Fruit fly (Drosophila melanogaster) whole organism, pupa: ENCODE data around the gene mah.

Experiments used
- CG12605 ChIP-seq: fragments of 200-800 bp; sonication (Bioruptor generic); IDR thresholded peaks from 2 replicates; pipeline ENCODE4 v1.3.6; 2022; ENCODE audit warnings: missing biosample characterization, missing genetic modification characterization
- CG15710 ChIP-seq: fragments of 200-800 bp; sonication (Bioruptor generic); optimal IDR thresholded peaks from 2 replicates; lab custom pipeline; 2018; ENCODE audit warnings: missing biosample characterization, mild to moderate bottlenecking, missing genetic modification characterization, moderate library complexity
- CG8301 ChIP-seq: fragments of 200-800 bp; sonication (Bioruptor generic); optimal IDR thresholded peaks from 2 replicates; lab custom pipeline; 2018; ENCODE audit warnings: missing biosample characterization, mild to moderate bottlenecking, missing genetic modification characterization
- CG9948 ChIP-seq: fragments of 200-800 bp; sonication (Bioruptor generic); optimal IDR thresholded peaks from 2 replicates; lab custom pipeline; 2018; ENCODE audit warnings: missing biosample characterization, mild to moderate bottlenecking, missing genetic modification characterization, moderate library complexity
- EcR ChIP-seq: fragments of 200-800 bp; sonication (Bioruptor generic); optimal IDR thresholded peaks from 3 replicates; lab custom pipeline; 2019; ENCODE audit warnings: missing biosample characterization, missing genetic modification characterization, mild to moderate bottlenecking, moderate library complexity, missing genetic modification reagents
- Ets98B ChIP-seq: fragments of 200-800 bp; sonication (Bioruptor generic); IDR thresholded peaks from 2 replicates; pipeline ENCODE4 v1.3.6; 2022; ENCODE audit warnings: missing biosample characterization, missing genetic modification characterization
- gl ChIP-seq: fragments of 200-800 bp; sonication (Bioruptor generic); optimal IDR thresholded peaks from 2 replicates; lab custom pipeline; 2018; ENCODE audit warnings: missing biosample characterization, mild to moderate bottlenecking, missing genetic modification characterization

DNA sequence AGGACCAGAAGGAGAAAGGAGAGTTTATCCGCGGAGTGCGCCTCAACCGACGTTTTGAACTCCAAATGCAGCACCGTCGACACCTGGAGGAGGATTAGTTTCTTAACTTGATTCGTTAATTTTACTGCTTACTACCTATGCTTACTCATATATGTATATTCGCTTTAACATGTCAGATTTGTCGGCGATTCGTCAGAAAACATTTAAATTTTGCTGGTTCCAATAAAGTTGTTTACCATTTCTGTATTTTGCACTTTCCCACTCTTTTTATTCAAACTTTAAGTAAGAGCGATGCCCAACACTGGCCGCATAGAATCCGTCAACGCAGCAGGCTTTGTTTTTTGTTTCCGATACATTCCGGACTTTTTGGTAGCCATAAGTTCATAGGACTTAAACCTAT, 22.5 kb upstream of the mah start, which contains the start of gene Trf4-2:
- TF ChIP-seq CG12605 (GFP tag; lab: Robert Waterston, UW) (no peak), CG8301 (tag; lab: Kevin White, UChicago) (no peak), CG15710 (tag; lab: Kevin White, UChicago) (no peak), Ets98B (GFP tag; lab: Robert Waterston, UW) (no peak), CG9948 (tag; lab: Kevin White, UChicago) (no peak), gl (tag; lab: Kevin White, UChicago) (no peak), EcR (GFP tag; lab: Kevin White, UChicago) (no peak)
